Worm (Caenorhabditis elegans): Measurements from ENCODE around the gene moc-5.

Gene moc-5

ce11 chrX:9537538-9538172 is 28.1 kb downstream of the moc-5 start:
- no peak for TF ChIP-seq ama-1 (optimal IDR thresholded peaks at IDR 0.05)
- no peak for TF ChIP-seq tbx-2 (tag; optimal IDR thresholded peaks at IDR 0.05)
- no peak for TF ChIP-seq dmd-4 (tag; optimal IDR thresholded peaks at IDR 0.05; ENCODE audit: borderline replicate concordance)
- no peak for TF ChIP-seq pros-1 (tag; optimal IDR thresholded peaks at IDR 0.05)
- no peak for TF ChIP-seq hlh-13 (GFP tag; optimal IDR thresholded peaks at IDR 0.05)
- TF ChIP-seq syd-9 (tag; optimal IDR thresholded peaks at IDR 0.05), result no peak
- TF ChIP-seq K02D7.2 (tag; optimal IDR thresholded peaks at IDR 0.05), result no peak
- TF ChIP-seq fax-1 (tag; optimal IDR thresholded peaks at IDR 0.05), result no peak
- no peak for TF ChIP-seq pat-9 (tag; optimal IDR thresholded peaks at IDR 0.05)
- no peak for TF ChIP-seq lim-6 (tag; optimal IDR thresholded peaks at IDR 0.05)
- no peak for TF ChIP-seq unc-3 (GFP tag; conservative IDR thresholded peaks at IDR 0.05)
- no peak for TF ChIP-seq unc-3 (tag; optimal IDR thresholded peaks at IDR 0.05)
- TF ChIP-seq K09A11.1 (tag; optimal IDR thresholded peaks at IDR 0.05; ENCODE audit: insufficient read depth), result no peak
- no peak for TF ChIP-seq pha-4 (tag; optimal IDR thresholded peaks at IDR 0.05)
- no peak for TF ChIP-seq sox-2 (GFP tag; IDR thresholded peaks at IDR 0.05)
- no peak for TF ChIP-seq madf-2 (tag; optimal IDR thresholded peaks at IDR 0.05)
- TF ChIP-seq sdc-2 (tag; optimal IDR thresholded peaks at IDR 0.05), result no peak
- no peak for TF ChIP-seq ceh-18 (tag; optimal IDR thresholded peaks at IDR 0.05)
- TF ChIP-seq pqm-1 (tag; optimal IDR thresholded peaks at IDR 0.05), result no peak
- no peak for TF ChIP-seq fkh-6 (tag; optimal IDR thresholded peaks at IDR 0.05)

- TF ChIP-seq sox-2 (GFP tag; IDR thresholded peaks at IDR 0.05), result no peak
- no peak for TF ChIP-seq pax-1 (tag; optimal IDR thresholded peaks at IDR 0.05)
- no peak for TF ChIP-seq nfya-1 (tag; optimal IDR thresholded peaks at IDR 0.05)
- no peak for TF ChIP-seq elt-2 (tag; optimal IDR thresholded peaks at IDR 0.05)
- no peak for TF ChIP-seq rnt-1 (tag; optimal IDR thresholded peaks at IDR 0.05)
These were observed 29.1 kb downstream of the moc-5 start, which contains the start of gene C07B5.8 for ce11 chrX:9536665-9537064. Gene C07B5.8, minus strand, starts transcription at chrX:9536765.

ce11 chrX:9536008-9536407 is 29.8 kb downstream of the moc-5 start:
- TF ChIP-seq fkh-10 (GFP tag; optimal IDR thresholded peaks at IDR 0.05) (no peak), ceh-22 (tag; optimal IDR thresholded peaks at IDR 0.05) (no peak), zip-5 (tag; optimal IDR thresholded peaks at IDR 0.05) (no peak), lim-6 (tag; optimal IDR thresholded peaks at IDR 0.05) (no peak), hlh-13 (GFP tag; optimal IDR thresholded peaks at IDR 0.05) (no peak), hlh-15 (tag; optimal IDR thresholded peaks at IDR 0.05) (no peak), nhr-232 (tag; optimal IDR thresholded peaks at IDR 0.05) (no peak), ceh-18 (tag; optimal IDR thresholded peaks at IDR 0.05) (no peak), ceh-30 (tag; optimal IDR thresholded peaks at IDR 0.05) (no peak), pag-3 (tag; optimal IDR thresholded peaks at IDR 0.05; ENCODE audit: borderline replicate concordance) (no peak), unc-86 (tag; optimal IDR thresholded peaks at IDR 0.05) (no peak)

- no peak for TF ChIP-seq ceh-19 (GFP tag; optimal IDR thresholded peaks at IDR 0.05)
- TF ChIP-seq ceh-48 (tag; optimal IDR thresholded peaks at IDR 0.05), result no peak
- TF ChIP-seq pros-1 (tag; optimal IDR thresholded peaks at IDR 0.05), result no peak
- TF ChIP-seq T23F11.4 (GFP tag; optimal IDR thresholded peaks at IDR 0.05), result no peak
- no peak for TF ChIP-seq dmd-4 (tag; optimal IDR thresholded peaks at IDR 0.05; ENCODE audit: borderline replicate concordance)
- no peak for TF ChIP-seq lim-6 (tag; optimal IDR thresholded peaks at IDR 0.05)
- TF ChIP-seq che-1 (tag; optimal IDR thresholded peaks at IDR 0.05), result no peak
- no peak for TF ChIP-seq ceh-2 (tag; optimal IDR thresholded peaks at IDR 0.05)
- no peak for TF ChIP-seq ceh-14 (tag; optimal IDR thresholded peaks at IDR 0.05)
These were observed 34.1 kb downstream of the moc-5 start for ce11 chrX:9531640-9532039.
